Worm (Caenorhabditis elegans): ENCODE measurements around the gene C18H9.5.

- TF ChIP-seq ceh-82 (tag; optimal IDR thresholded peaks at IDR 0.05), result no peak
- TF ChIP-seq nhr-11 (tag; optimal IDR thresholded peaks at IDR 0.05), result no peak
- TF ChIP-seq skn-1 (tag; optimal IDR thresholded peaks at IDR 0.05), result no peak
- TF ChIP-seq aly-2 (tag; optimal IDR thresholded peaks at IDR 0.05), result no peak
- no peak for TF ChIP-seq fos-1 (tag; optimal IDR thresholded peaks at IDR 0.05)
These were observed 9.4 kb downstream of the C18H9.5 start for ce11 chrII:6685964-6686363.
